Fruit fly (Drosophila melanogaster): Measurements from ENCODE around the gene CG43783.

DNA sequence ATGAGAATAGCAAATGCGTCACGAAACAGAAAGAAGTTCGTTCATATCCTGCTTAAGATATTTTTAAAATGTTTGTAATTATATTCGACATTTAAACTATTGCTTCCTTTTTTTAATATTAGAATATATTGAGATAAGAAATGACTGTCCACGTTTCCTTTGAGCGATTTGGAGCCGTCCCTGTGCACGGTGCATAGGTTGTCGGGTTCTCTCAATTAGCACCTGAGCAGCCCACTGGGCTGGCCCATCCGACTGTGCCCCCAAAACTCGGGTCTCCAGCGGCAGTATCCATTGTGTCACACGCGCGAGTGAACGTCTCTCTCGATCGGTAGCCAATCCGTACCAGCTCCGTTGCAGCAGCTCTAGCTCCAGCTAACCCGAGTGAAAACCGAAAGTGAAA lies 4.5 kb upstream of the CG43783 start, which contains the start of gene CG13313:
- TF ChIP-seq CG6854 (GFP tag; optimal IDR thresholded peaks at IDR 0.05) (no peak), Smox (GFP tag; optimal IDR thresholded peaks at IDR 0.05) (no peak), lz (GFP tag; optimal IDR thresholded peaks at IDR 0.05) (no peak)

Data from whole organism, prepupa.